Worm (Caenorhabditis elegans) whole organism, L2 larva: ENCODE data around the gene F07G6.5.
"Not testable (repeated sequence)": the region's sequence is repeated elsewhere in the genome, so short reads cannot be mapped to it uniquely, and the experiment has no call there.

Experiments
- C34F6.9 ChIP-seq: fragments of 150-350 bp; optimal IDR thresholded peaks from 2 replicates; lab custom pipeline; 2014; ENCODE audit warnings: missing biosample characterization, missing genetic modification characterization
- F13H6.1 ChIP-seq: sonication (generic microtip); optimal IDR thresholded peaks from 2 replicates; lab custom pipeline; 2016; ENCODE audit warnings: missing genetic modification characterization, missing compliant biosample characterization
- Y55F3AM.14 ChIP-seq: fragments of 200-800 bp; sonication (Bioruptor generic); optimal IDR thresholded peaks from 2 replicates; lab custom pipeline; 2018; ENCODE audit warnings: mild to moderate bottlenecking, missing genetic modification characterization, missing compliant biosample characterization
- alr-1 ChIP-seq: fragments of 150-350 bp; optimal IDR thresholded peaks from 2 replicates; lab custom pipeline; 2014; ENCODE audit warnings: missing biosample characterization, missing genetic modification characterization
- ama-1 ChIP-seq: fragments of 150-350 bp; optimal IDR thresholded peaks from 2 replicates; lab custom pipeline; 2018; ENCODE audit warnings: inconsistent platforms
- crh-2 ChIP-seq: sonication (generic microtip); optimal IDR thresholded peaks from 2 replicates; lab custom pipeline; 2017; ENCODE audit warnings: missing biosample characterization, missing genetic modification characterization
- dmd-4 ChIP-seq: sonication (generic microtip); optimal IDR thresholded peaks from 2 replicates; lab custom pipeline; 2017; ENCODE audit warnings: missing biosample characterization, missing genetic modification characterization
- elt-1 ChIP-seq: fragments of 150-350 bp; optimal IDR thresholded peaks from 2 replicates; lab custom pipeline; 2014; ENCODE audit warnings: missing biosample characterization, missing genetic modification characterization
- elt-3 ChIP-seq: sonication (generic microtip); optimal IDR thresholded peaks from 2 replicates; lab custom pipeline; 2017; ENCODE audit warnings: missing biosample characterization, missing genetic modification characterization
- fos-1 ChIP-seq: fragments of 150-350 bp; optimal IDR thresholded peaks from 2 replicates; lab custom pipeline; 2014; ENCODE audit warnings: missing biosample characterization, missing genetic modification characterization
- gmeb-1 ChIP-seq: fragments of 150-350 bp; optimal IDR thresholded peaks from 2 replicates; lab custom pipeline; 2014; ENCODE audit warnings: missing biosample characterization, missing genetic modification characterization
- lin-13 ChIP-seq: fragments of 150-350 bp; optimal IDR thresholded peaks from 2 replicates; lab custom pipeline; 2014; ENCODE audit warnings: missing biosample characterization, missing genetic modification reagents, missing genetic modification characterization
- mdl-1 ChIP-seq, 2 experiments: fragments of 150-350 bp in 1 of 2; sonication (generic microtip) in 1 of 2; optimal IDR thresholded peaks; 2 replicates each; lab custom pipeline; 2017; ENCODE audit warnings: missing biosample characterization in 2 of 2, missing genetic modification characterization in 2 of 2
- nhr-10 ChIP-seq: sonication (generic microtip); optimal IDR thresholded peaks from 2 replicates; lab custom pipeline; 2017; ENCODE audit warnings: missing biosample characterization, missing genetic modification characterization
- nhr-11 ChIP-seq: fragments of 150-350 bp; optimal IDR thresholded peaks from 2 replicates; lab custom pipeline; 2014; ENCODE audit warnings: missing biosample characterization, missing genetic modification characterization
- nhr-12 ChIP-seq: fragments of 150-350 bp; optimal IDR thresholded peaks from 2 replicates; lab custom pipeline; 2014; ENCODE audit warnings: missing biosample characterization, missing genetic modification characterization
- nhr-21 ChIP-seq: fragments of 150-350 bp; optimal IDR thresholded peaks from 2 replicates; lab custom pipeline; 2014; ENCODE audit warnings: missing biosample characterization, missing genetic modification characterization
- nhr-23 ChIP-seq: fragments of 150-350 bp; optimal IDR thresholded peaks from 2 replicates; lab custom pipeline; 2014; ENCODE audit warnings: missing biosample characterization, missing genetic modification reagents, missing genetic modification characterization
- nhr-237 ChIP-seq: fragments of 150-350 bp; optimal IDR thresholded peaks from 2 replicates; lab custom pipeline; 2014; ENCODE audit warnings: missing biosample characterization, missing genetic modification characterization
- nhr-6 ChIP-seq: fragments of 150-350 bp; optimal IDR thresholded peaks from 2 replicates; lab custom pipeline; 2014; ENCODE audit warnings: missing biosample characterization, missing genetic modification characterization
- nhr-77 ChIP-seq: fragments of 150-350 bp; optimal IDR thresholded peaks from 2 replicates; lab custom pipeline; 2014; ENCODE audit warnings: missing biosample characterization, missing genetic modification characterization
- peb-1 ChIP-seq: fragments of 150-350 bp; optimal IDR thresholded peaks from 2 replicates; lab custom pipeline; 2014; ENCODE audit warnings: missing biosample characterization, missing genetic modification characterization
- skn-1 ChIP-seq: sonication (generic microtip); optimal IDR thresholded peaks from 2 replicates; lab custom pipeline; 2017; ENCODE audit warnings: missing biosample characterization, missing genetic modification characterization
- unc-55 ChIP-seq: fragments of 150-350 bp; sonication (generic microtip); optimal IDR thresholded peaks from 3 replicates; lab custom pipeline; 2014; ENCODE audit warnings: missing biosample characterization, missing genetic modification reagents, missing genetic modification characterization
- unc-62 ChIP-seq: fragments of 150-350 bp; optimal IDR thresholded peaks from 2 replicates; lab custom pipeline; 2014; ENCODE audit warnings: missing biosample characterization, missing genetic modification reagents, missing genetic modification characterization
- zag-1 ChIP-seq: fragments of 150-350 bp; optimal IDR thresholded peaks from 2 replicates; lab custom pipeline; 2014; ENCODE audit warnings: missing biosample characterization, missing genetic modification characterization
- ztf-1 ChIP-seq: fragments of 200-800 bp; sonication (Bioruptor generic); conservative IDR thresholded peaks from 2 replicates; pipeline ENCODE4 v1.3.6; 2022; ENCODE audit warnings: missing genetic modification characterization, missing compliant biosample characterization
- ztf-11 ChIP-seq: sonication (generic microtip); optimal IDR thresholded peaks from 2 replicates; lab custom pipeline; 2017; ENCODE audit warnings: missing biosample characterization, missing genetic modification characterization

F07G6.5 gene

ce11 chrX:1706538-1706937, at the start of gene F07G6.5:
Gene F07G6.5, minus strand, starts transcription at chrX:1706638.
- TF ChIP-seq nhr-10 (no peak), peb-1 (tag; lab: Kevin White, UChicago) (no peak), nhr-23 (no peak), mdl-1 (tag; optimal IDR thresholded peaks at IDR 0.05; lab: Kevin White, UChicago) (no peak), unc-62 (GFP tag; lab: Kevin White, UChicago) (no peak), elt-3 (tag; lab: Kevin White, UChicago) (no peak), nhr-21 (tag; lab: Kevin White, UChicago) (no peak), nhr-11 (tag; lab: Kevin White, UChicago) (no peak)

ce11 chrX:1748476-1748875, 42.0 kb upstream of the F07G6.5 start, which contains the start of gene Y75D11A.6:
Gene Y75D11A.6, minus strand, starts transcription at chrX:1748576.
- TF ChIP-seq nhr-23; nhr-77 (tag; lab: Kevin White, UChicago); nhr-237: not testable (repeated sequence)

ce11 chrX:1746117-1746516, 39.7 kb upstream of the F07G6.5 start, which contains the start of gene Y75D11A.3:
Gene Y75D11A.3, minus strand, starts transcription at chrX:1746217.
- TF ChIP-seq ztf-11 (tag; lab: Kevin White, UChicago); gmeb-1 (tag; lab: Kevin White, UChicago); nhr-23: not testable (repeated sequence)
- TF ChIP-seq, all 48 proteins: peak for 0; not testable (repeated sequence) for 48

- TF ChIP-seq F13H6.1; alr-1 (tag; lab: Kevin White, UChicago); mdl-1 (tag; optimal IDR thresholded peaks at IDR 0.05; lab: Kevin White, UChicago): not testable (repeated sequence)
Measured at ce11 chrX:1742530-1742929, 36.1 kb upstream of the F07G6.5 start, which contains the start of gene Y75D11A.2. Gene Y75D11A.2, plus strand, starts transcription at chrX:1742830.

DNA sequence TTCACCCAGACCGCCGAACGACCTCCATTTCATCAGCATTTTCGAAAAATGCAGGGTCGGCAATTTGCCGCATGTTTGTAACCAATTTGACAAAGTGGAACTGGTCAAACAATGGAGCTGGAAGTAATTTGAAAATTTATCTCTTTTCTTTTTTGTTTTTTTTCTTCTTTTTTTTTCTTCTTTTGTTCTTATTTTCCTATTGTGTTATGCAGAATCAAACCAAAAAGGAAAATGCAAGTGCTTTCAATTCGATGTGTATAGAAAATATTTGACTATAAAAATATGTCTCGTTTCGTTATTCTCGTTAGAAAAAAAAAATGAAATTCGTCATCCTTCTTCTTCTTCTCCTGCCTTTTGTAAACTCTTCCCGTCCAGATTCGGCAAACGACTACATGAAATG, 31.2 kb upstream of the F07G6.5 start, which contains the start of gene F07G6.10:
TSS of gene F07G6.10 (plus strand) at position 301 of the 400 bp plus-strand sequence.
- TF ChIP-seq alr-1 (tag; lab: Kevin White, UChicago) (no peak), zag-1 (tag; lab: Kevin White, UChicago) (no peak), lin-13 (GFP tag; lab: Kevin White, UChicago) (no peak), nhr-12 (tag; lab: Kevin White, UChicago) (no peak), skn-1 (no peak), nhr-6 (no peak), ztf-1 (GFP tag; lab: Robert Waterston, UW) (no peak), unc-55 (GFP tag; lab: Kevin White, UChicago) (no peak), nhr-77 (tag; lab: Kevin White, UChicago) (no peak)

ce11 chrX:1735941-1736340, 29.5 kb upstream of the F07G6.5 start, which contains the start of gene F07G6.12:
Gene F07G6.12, plus strand, starts transcription at chrX:1736241.
- TF ChIP-seq ama-1 (lab: Kevin White, UChicago) = no peak
- no peak for TF ChIP-seq dmd-4 (tag; lab: Kevin White, UChicago)
- TF ChIP-seq C34F6.9 = no peak
- TF ChIP-seq skn-1 = no peak

ce11 chrX:1729558-1729957, 23.1 kb upstream of the F07G6.5 start, which contains the start of gene dgn-3:
Gene dgn-3, plus strand, starts transcription at chrX:1729858.
- TF ChIP-seq lin-13 (GFP tag; lab: Kevin White, UChicago) (no peak), Y55F3AM.14 (GFP tag; lab: Kevin White, UChicago) (no peak), elt-1 (tag; lab: Kevin White, UChicago) (no peak), crh-2 (no peak), nhr-23 (no peak)

DNA sequence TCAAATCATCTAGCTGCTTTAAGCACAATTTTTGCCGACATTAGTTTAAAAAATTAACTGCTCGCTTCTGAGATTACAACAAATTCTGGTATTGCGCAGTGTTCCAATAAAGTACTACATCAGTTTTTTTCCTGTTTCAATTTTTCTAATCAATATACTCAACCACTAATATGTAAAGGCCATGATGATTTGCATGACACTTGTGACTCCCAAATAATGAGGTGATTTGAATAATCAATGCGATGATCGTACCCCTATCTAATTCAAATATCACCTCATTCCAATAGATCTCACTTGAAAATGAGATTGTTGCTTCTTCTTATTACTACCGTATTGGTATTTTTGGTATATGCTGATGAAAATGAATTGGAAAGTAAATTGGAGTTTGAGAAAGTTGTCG, 20.6 kb upstream of the F07G6.5 start, which contains the start of gene F07G6.2:
TSS of gene F07G6.2 (plus strand) at position 301 of the 400 bp plus-strand sequence.
- no peak for TF ChIP-seq nhr-6
- no peak for TF ChIP-seq fos-1
- TF ChIP-seq zag-1 (tag; lab: Kevin White, UChicago) = no peak
- no peak for TF ChIP-seq nhr-12 (tag; lab: Kevin White, UChicago)
- TF ChIP-seq skn-1 = no peak
- no peak for TF ChIP-seq elt-1 (tag; lab: Kevin White, UChicago)
- TF ChIP-seq crh-2 = no peak
- TF ChIP-seq peb-1 (tag; lab: Kevin White, UChicago) = no peak
- TF ChIP-seq, all 48 proteins: peak for 0
